Worm (Caenorhabditis elegans) whole organism, L4/young adult: ENCODE results near the gene C33F10.12.
"Not testable (repeated sequence)": the region's sequence is repeated elsewhere in the genome, so short reads cannot be mapped to it uniquely, and the experiment has no call there.

ENCODE experiments used
- W03F9.2 ChIP-seq: fragments of 150-350 bp; optimal IDR thresholded peaks from 2 replicates; lab custom pipeline; 2014; ENCODE audit warnings: missing biosample characterization, missing genetic modification characterization
- dao-5 ChIP-seq: sonication (generic microtip); optimal IDR thresholded peaks from 2 replicates; lab custom pipeline; 2016; ENCODE audit warnings: missing genotype, missing genetic modification characterization, moderate library complexity, missing compliant biosample characterization
- him-1 ChIP-seq: sonication (generic microtip); optimal IDR thresholded peaks from 2 replicates; lab custom pipeline; 2016; ENCODE audit warnings: missing genotype, missing genetic modification reagents, missing genetic modification characterization, missing compliant biosample characterization

DNA sequence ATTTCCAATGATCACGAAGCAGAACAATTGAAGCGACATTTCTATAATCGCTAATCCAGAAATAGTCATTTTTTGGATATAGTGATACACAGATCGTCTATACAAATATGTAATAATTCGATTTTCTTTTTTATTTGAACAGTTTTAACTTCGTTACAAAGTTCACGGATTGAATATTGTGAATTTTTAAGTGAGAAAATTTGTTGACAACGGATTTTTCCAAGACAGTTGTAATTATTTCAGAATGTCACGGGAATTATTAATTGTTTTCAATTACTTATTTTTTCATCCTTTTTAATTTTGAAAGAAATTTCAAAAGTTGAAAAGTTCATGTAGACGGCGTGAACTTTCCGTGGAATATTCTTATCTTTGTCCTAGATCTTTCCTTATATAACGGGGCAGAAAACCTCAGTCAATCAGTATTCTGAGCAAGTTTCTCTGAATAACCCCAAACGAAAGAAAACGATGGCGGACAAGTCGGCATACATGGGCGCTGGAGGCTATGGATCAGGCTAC, 4.6 kb upstream of the C33F10.12 start, which contains the start of the genes T23B7.2 and nspd-4:
- TF ChIP-seq W03F9.2; him-1 (tag; lab: Kevin White, UChicago); dao-5: not testable (repeated sequence)
